Worm (Caenorhabditis elegans) whole organism, young adult: ENCODE data around the gene his-17.

ENCODE experiments used
- B0035.1 ChIP-seq: sonication (generic microtip); optimal IDR thresholded peaks from 2 replicates; lab custom pipeline; 2016; ENCODE audit warnings: missing genetic modification characterization, mild to moderate bottlenecking, missing compliant biosample characterization, missing genotype, missing genetic modification reagents
- B0336.3 ChIP-seq: fragments of 200-800 bp; sonication (Bioruptor generic); IDR thresholded peaks from 2 replicates; pipeline ENCODE4 v1.3.6; 2022; ENCODE audit warnings: missing genetic modification characterization, missing compliant biosample characterization
- C17E4.6 ChIP-seq: fragments of 200-800 bp; sonication (Bioruptor generic); IDR thresholded peaks from 2 replicates; pipeline ENCODE4 v1.3.6; 2022; ENCODE audit warnings: missing genetic modification reagents, missing genetic modification characterization, missing compliant biosample characterization
- F22D6.2 ChIP-seq: sonication (generic microtip); optimal IDR thresholded peaks from 2 replicates; lab custom pipeline; 2016; ENCODE audit warnings: mild to moderate bottlenecking, missing genetic modification characterization, missing compliant biosample characterization
- F23B12.7 ChIP-seq: sonication (generic microtip); optimal IDR thresholded peaks from 2 replicates; lab custom pipeline; 2017; ENCODE audit warnings: missing genetic modification characterization, mild to moderate bottlenecking, missing compliant biosample characterization, antibody characterized with exemption, moderate library complexity; ENCODE audit not compliant: insufficient read depth
- F33H1.4 ChIP-seq: fragments of 200-800 bp; sonication (Bioruptor generic); IDR thresholded peaks from 2 replicates; pipeline ENCODE4 v1.3.6; 2022; ENCODE audit warnings: missing genetic modification reagents, missing genetic modification characterization, missing compliant biosample characterization
- F37B4.10 ChIP-seq: fragments of 200-800 bp; sonication (Bioruptor generic); IDR thresholded peaks from 2 replicates; pipeline ENCODE4 v1.3.6; 2022; ENCODE audit warnings: missing genetic modification characterization, missing compliant biosample characterization
- K12H6.12 ChIP-seq: fragments of 200-800 bp; sonication (Bioruptor generic); optimal IDR thresholded peaks from 2 replicates; lab custom pipeline; 2018; ENCODE audit warnings: mild to moderate bottlenecking, missing genetic modification characterization, missing compliant biosample characterization
- Y53F4B.3 ChIP-seq: fragments of 200-800 bp; sonication (Bioruptor generic); IDR thresholded peaks from 2 replicates; pipeline ENCODE4 v1.3.6; 2022; ENCODE audit warnings: missing genetic modification reagents, missing genetic modification characterization, missing compliant biosample characterization
- Y53G8AR.9 ChIP-seq: fragments of 200-800 bp; sonication (Bioruptor generic); conservative IDR thresholded peaks from 2 replicates; pipeline ENCODE4 v1.3.6; 2022; ENCODE audit warnings: missing genetic modification reagents, missing genetic modification characterization, missing compliant biosample characterization
- Y56A3A.18 ChIP-seq: fragments of 200-800 bp; sonication (Bioruptor generic); IDR thresholded peaks from 2 replicates; pipeline ENCODE4 v1.3.6; 2022; ENCODE audit warnings: missing genetic modification reagents, missing genetic modification characterization, missing compliant biosample characterization
- Y79H2A.3 ChIP-seq: fragments of 200-800 bp; sonication (Bioruptor generic); conservative IDR thresholded peaks from 2 replicates; pipeline ENCODE4 v1.3.6; 2022; ENCODE audit warnings: missing genetic modification reagents, missing genetic modification characterization, missing compliant biosample characterization
- ZK185.1 ChIP-seq: sonication (generic microtip); optimal IDR thresholded peaks from 2 replicates; lab custom pipeline; 2016; ENCODE audit warnings: mild to moderate bottlenecking, missing genetic modification characterization, missing compliant biosample characterization; ENCODE audit not compliant: poor library complexity, severe bottlenecking
- ama-1 ChIP-seq, 3 experiments: fragments of 150-350 bp in 1 of 3; sonication (generic microtip) in 2 of 3; optimal IDR thresholded peaks; 2 replicates each; lab custom pipeline; 2014 to 2018; ENCODE audit warnings: missing biosample characterization in 2 of 3, missing genetic modification characterization in 2 of 3, missing genetic modification reagents in 2 of 3
- aptf-2 ChIP-seq: fragments of 200-800 bp; sonication (Bioruptor generic); conservative IDR thresholded peaks from 2 replicates; pipeline ENCODE4 v1.3.6; 2022; ENCODE audit warnings: missing genetic modification reagents, missing genetic modification characterization, missing compliant biosample characterization
- aptf-3 ChIP-seq: fragments of 200-800 bp; sonication (Bioruptor generic); IDR thresholded peaks from 2 replicates; pipeline ENCODE4 v1.3.6; 2022; ENCODE audit warnings: missing genetic modification characterization, missing compliant biosample characterization
- cebp-1 ChIP-seq, 2 experiments: fragments of 200-800 bp in 1 of 2; sonication (Bioruptor generic) in 1 of 2; sonication (generic microtip) in 1 of 2; IDR thresholded peaks in 1 of 2; optimal IDR thresholded peaks in 1 of 2; 2 replicates each; pipeline versions ENCODE4 v1.3.6 to Lab custom; 2017 to 2022; ENCODE audit warnings: missing compliant biosample characterization in 2 of 2, missing genetic modification characterization in 2 of 2, mild to moderate bottlenecking in 1 of 2, missing genetic modification reagents in 1 of 2, moderate library complexity in 1 of 2
- ceh-100 ChIP-seq: fragments of 200-800 bp; sonication (Bioruptor generic); IDR thresholded peaks from 2 replicates; pipeline ENCODE4 v1.3.6; 2022; ENCODE audit warnings: missing genetic modification reagents, missing genetic modification characterization, missing compliant biosample characterization
- ceh-40 ChIP-seq: fragments of 200-800 bp; sonication (Bioruptor generic); IDR thresholded peaks from 2 replicates; pipeline ENCODE4 v1.3.6; 2022; ENCODE audit warnings: missing genetic modification characterization, missing compliant biosample characterization
- ceh-58 ChIP-seq: fragments of 200-800 bp; sonication (Bioruptor generic); IDR thresholded peaks from 2 replicates; pipeline ENCODE4 v1.3.6; 2022; ENCODE audit warnings: missing genetic modification characterization, missing compliant biosample characterization
- chd-7 ChIP-seq: sonication (generic microtip); optimal IDR thresholded peaks from 2 replicates; lab custom pipeline; 2016; ENCODE audit warnings: mild to moderate bottlenecking, missing genetic modification characterization, moderate library complexity, missing compliant biosample characterization
- dpl-1 ChIP-seq: fragments of 150-350 bp; optimal IDR thresholded peaks from 2 replicates; lab custom pipeline; 2014; ENCODE audit warnings: missing biosample characterization, missing genetic modification reagents, missing genetic modification characterization
- efl-1 ChIP-seq: fragments of 150-350 bp; optimal IDR thresholded peaks from 2 replicates; lab custom pipeline; 2014; ENCODE audit warnings: missing biosample characterization, missing genetic modification reagents, missing genetic modification characterization
- egrh-3 ChIP-seq: fragments of 200-800 bp; sonication (Bioruptor generic); IDR thresholded peaks from 2 replicates; pipeline ENCODE4 v1.3.6; 2022; ENCODE audit warnings: missing genetic modification reagents, missing genetic modification characterization, missing compliant biosample characterization
- ekl-4 ChIP-seq: fragments of 200-800 bp; sonication (Bioruptor generic); IDR thresholded peaks from 2 replicates; pipeline ENCODE4 v1.3.6; 2022; ENCODE audit warnings: missing genetic modification reagents, missing genetic modification characterization, missing compliant biosample characterization
- fkh-3 ChIP-seq: sonication (generic microtip); optimal IDR thresholded peaks from 2 replicates; lab custom pipeline; 2016; ENCODE audit warnings: mild to moderate bottlenecking, missing genetic modification characterization, missing compliant biosample characterization
- gei-17 ChIP-seq: fragments of 200-800 bp; sonication (Bioruptor generic); optimal IDR thresholded peaks from 2 replicates; lab custom pipeline; 2018; ENCODE audit warnings: mild to moderate bottlenecking, missing genetic modification characterization, missing compliant biosample characterization
- hlh-26 ChIP-seq: fragments of 200-800 bp; sonication (Bioruptor generic); conservative IDR thresholded peaks from 2 replicates; pipeline ENCODE4 v1.3.6; 2022; ENCODE audit warnings: missing genetic modification reagents, missing genetic modification characterization, missing compliant biosample characterization
- let-607 ChIP-seq, 2 experiments: fragments of 200-800 bp in 1 of 2; sonication (Bioruptor generic) in 1 of 2; sonication (generic microtip) in 1 of 2; optimal IDR thresholded peaks; 2 replicates each; lab custom pipeline; 2016 to 2018; ENCODE audit warnings: mild to moderate bottlenecking in 2 of 2, missing compliant biosample characterization in 2 of 2, missing genetic modification characterization in 2 of 2, moderate library complexity in 2 of 2, missing genotype in 1 of 2
- lin-26 ChIP-seq: fragments of 200-800 bp; sonication (Bioruptor generic); IDR thresholded peaks from 2 replicates; pipeline ENCODE4 v1.3.6; 2022; ENCODE audit warnings: missing genetic modification reagents, missing genetic modification characterization, missing compliant biosample characterization
- lin-40 ChIP-seq: sonication (generic microtip); optimal IDR thresholded peaks from 2 replicates; lab custom pipeline; 2016; ENCODE audit warnings: missing genetic modification characterization, mild to moderate bottlenecking, missing compliant biosample characterization, missing genotype, missing genetic modification reagents
- lir-1 ChIP-seq: fragments of 200-800 bp; sonication (Bioruptor generic); conservative IDR thresholded peaks from 2 replicates; pipeline ENCODE4 v1.3.6; 2022; ENCODE audit warnings: missing genetic modification reagents, missing genetic modification characterization, missing compliant biosample characterization
- lsy-27 ChIP-seq: sonication (generic microtip); optimal IDR thresholded peaks from 2 replicates; lab custom pipeline; 2017; ENCODE audit warnings: missing genetic modification characterization, mild to moderate bottlenecking, missing compliant biosample characterization, antibody characterized with exemption, missing genotype, borderline replicate concordance; ENCODE audit not compliant: insufficient read depth
- madf-10 ChIP-seq: sonication (generic microtip); optimal IDR thresholded peaks from 2 replicates; lab custom pipeline; 2016; ENCODE audit warnings: mild to moderate bottlenecking, missing genetic modification characterization, missing compliant biosample characterization
- nfya-1 ChIP-seq: sonication (generic microtip); optimal IDR thresholded peaks from 2 replicates; lab custom pipeline; 2017; ENCODE audit warnings: antibody characterized with exemption, missing compliant biosample characterization, missing genetic modification characterization, borderline replicate concordance; ENCODE audit not compliant: insufficient read depth
- nfyb-1 ChIP-seq: fragments of 200-800 bp; sonication (Bioruptor generic); IDR thresholded peaks from 2 replicates; pipeline ENCODE4 v1.3.6; 2022; ENCODE audit warnings: missing genetic modification reagents, missing genetic modification characterization, missing compliant biosample characterization
- nhr-179 ChIP-seq: sonication (generic microtip); optimal IDR thresholded peaks from 2 replicates; lab custom pipeline; 2016; ENCODE audit warnings: mild to moderate bottlenecking, missing genetic modification characterization, missing compliant biosample characterization
- nhr-90 ChIP-seq: sonication (generic microtip); optimal IDR thresholded peaks from 2 replicates; lab custom pipeline; 2016; ENCODE audit warnings: missing genotype, mild to moderate bottlenecking, missing genetic modification characterization, missing compliant biosample characterization
- rec-8 ChIP-seq, 2 experiments: sonication (generic microtip); optimal IDR thresholded peaks; 2 replicates each; lab custom pipeline; 2016; ENCODE audit warnings: mild to moderate bottlenecking in 2 of 2, missing genetic modification characterization in 2 of 2, missing genetic modification reagents in 2 of 2, missing genotype in 2 of 2, missing biosample characterization in 1 of 2, missing compliant biosample characterization in 1 of 2, moderate library complexity in 1 of 2
- repo-1 ChIP-seq: sonication (generic microtip); optimal IDR thresholded peaks from 2 replicates; lab custom pipeline; 2017; ENCODE audit warnings: mild to moderate bottlenecking, missing genetic modification characterization, missing compliant biosample characterization
- tlf-1 ChIP-seq: fragments of 200-800 bp; sonication (Bioruptor generic); optimal IDR thresholded peaks from 2 replicates; lab custom pipeline; 2018; ENCODE audit warnings: mild to moderate bottlenecking, missing genetic modification characterization, missing compliant biosample characterization
- zfh-2 ChIP-seq: fragments of 200-800 bp; sonication (Bioruptor generic); conservative IDR thresholded peaks from 2 replicates; pipeline ENCODE4 v1.3.6; 2022; ENCODE audit warnings: missing genetic modification reagents, missing genetic modification characterization, missing compliant biosample characterization
- ztf-26 ChIP-seq: sonication (generic microtip); optimal IDR thresholded peaks from 2 replicates; lab custom pipeline; 2017; ENCODE audit warnings: missing genetic modification characterization, missing compliant biosample characterization
- ztf-28 ChIP-seq: fragments of 200-800 bp; sonication (Bioruptor generic); IDR thresholded peaks from 2 replicates; pipeline ENCODE4 v1.3.6; 2022; ENCODE audit warnings: missing genetic modification reagents, missing genetic modification characterization, missing compliant biosample characterization

his-17 gene

DNA sequence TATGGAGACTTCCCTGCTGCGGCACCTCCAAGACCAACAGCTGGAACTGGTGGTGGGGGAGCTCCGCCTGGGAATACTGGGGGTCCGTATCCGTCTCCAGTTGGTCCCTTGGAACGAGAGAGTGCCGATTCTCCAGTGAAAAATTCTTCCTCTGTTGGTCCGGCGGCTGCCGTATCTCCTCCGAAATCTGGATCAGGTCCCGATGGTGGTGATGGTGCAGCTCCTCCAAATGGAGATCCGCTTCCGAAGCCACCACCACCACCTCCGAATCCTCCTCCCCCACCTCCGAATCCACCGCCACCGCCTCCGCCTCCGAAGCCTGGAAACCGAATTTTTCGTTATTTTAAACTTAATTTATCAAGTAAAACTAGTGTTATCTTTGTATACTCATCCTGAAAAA is 42.6 kb upstream of the his-17 start:
- TF ChIP-seq F37B4.10 (GFP tag; lab: Robert Waterston, UW) (no peak), ceh-100 (GFP tag; lab: Robert Waterston, UW) (no peak), Y79H2A.3 (GFP tag; lab: Robert Waterston, UW) (no peak), zfh-2 (GFP tag; lab: Robert Waterston, UW) (peak; percentile 88), hlh-26 (GFP tag; lab: Robert Waterston, UW) (no peak), egrh-3 (peak; percentile 83), Y56A3A.18 (no peak), efl-1 (GFP tag; lab: Kevin White, UChicago) (no peak), B0035.1 (tag; lab: Kevin White, UChicago) (no peak)

DNA sequence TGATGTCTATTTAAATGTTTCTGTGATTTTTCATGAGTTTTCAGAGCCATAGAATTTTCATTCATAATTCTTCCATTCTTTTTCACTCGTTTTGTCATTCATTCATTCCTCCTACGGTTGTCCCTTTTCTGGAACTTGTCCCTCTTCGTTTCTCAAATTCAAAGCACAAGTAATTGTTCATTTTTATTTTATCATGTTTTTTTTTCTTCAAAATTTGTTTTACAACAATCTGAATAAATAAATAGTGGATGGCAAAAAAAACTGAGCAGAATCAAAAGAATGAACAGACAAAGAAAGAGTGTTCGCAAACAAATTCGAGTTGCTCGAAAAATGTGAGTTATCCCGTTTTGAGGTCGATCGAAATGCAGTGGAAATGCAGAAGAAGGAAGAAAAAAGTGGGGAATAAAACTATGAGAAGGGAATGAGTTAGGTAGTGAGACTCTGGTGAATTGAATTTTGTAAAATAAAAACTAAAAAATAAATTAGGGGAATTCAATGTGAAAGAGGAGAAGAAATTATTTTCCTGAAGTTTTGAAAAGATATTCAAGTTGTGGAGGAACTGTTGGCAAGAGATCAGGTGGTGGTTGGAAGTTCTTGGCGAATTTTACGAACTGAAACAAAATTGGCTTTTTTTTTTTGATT is 41.8 kb upstream of the his-17 start:
- TF ChIP-seq gei-17 (GFP tag; lab: Kevin White, UChicago) (peak; percentile 59), Y53G8AR.9 (GFP tag; lab: Robert Waterston, UW) (peak; percentile 67; the same call in 1 of the 2 replicates), cebp-1 (GFP tag; IDR thresholded peaks at IDR 0.05; lab: Robert Waterston, UW) (no peak), cebp-1 (tag; optimal IDR thresholded peaks at IDR 0.05; lab: Kevin White, UChicago) (peak; percentile 43), nhr-90 (tag; lab: Kevin White, UChicago) (no peak), K12H6.12 (no peak), F22D6.2 (tag; lab: Kevin White, UChicago) (peak; percentile 5), ceh-40 (GFP tag; lab: Robert Waterston, UW) (0 out of 2 replicates have a peak, but pooled peaks have one; percentile 5), ZK185.1 (peak; percentile 4), let-607 (tag; optimal IDR thresholded peaks at IDR 0.05; lab: Kevin White, UChicago) (peak in 1 of 2 experiments; percentile 36), Y79H2A.3 (GFP tag; lab: Robert Waterston, UW) (no peak), ceh-100 (GFP tag; lab: Robert Waterston, UW) (no peak), lin-40 (peak; percentile 3), nfya-1 (no peak), F23B12.7 (tag; lab: Kevin White, UChicago) (no peak), lsy-27 (tag; lab: Kevin White, UChicago) (no peak), nhr-179 (no peak), ztf-26 (tag; lab: Kevin White, UChicago) (peak; percentile 70), rec-8 (tag; optimal IDR thresholded peaks at IDR 0.05; lab: Kevin White, UChicago) (no peak), madf-10 (tag; lab: Kevin White, UChicago) (no peak), nfyb-1 (GFP tag; lab: Robert Waterston, UW) (peak; percentile 44; the same call in 1 of the 2 replicates), Y53F4B.3 (GFP tag; lab: Robert Waterston, UW) (no peak), ama-1 (optimal IDR thresholded peaks at IDR 0.05; lab: Kevin White, UChicago) (peak; percentile 93), ama-1 (GFP tag; optimal IDR thresholded peaks at IDR 0.05; lab: Kevin White, UChicago) (no peak), ceh-58 (no peak), dpl-1 (GFP tag; lab: Kevin White, UChicago) (no peak), B0336.3 (GFP tag; lab: Robert Waterston, UW) (peak; percentile 18; the same call in 1 of the 2 replicates), aptf-2 (no peak), repo-1 (peak; percentile 67), ztf-28 (no peak), F33H1.4 (GFP tag; lab: Robert Waterston, UW) (no peak), lir-1 (GFP tag; lab: Robert Waterston, UW) (no peak), ekl-4 (GFP tag; lab: Robert Waterston, UW) (0 out of 2 replicates have a peak, but pooled peaks have one; percentile 27), C17E4.6 (GFP tag; lab: Robert Waterston, UW) (no peak), tlf-1 (GFP tag; lab: Kevin White, UChicago) (peak; percentile 51), aptf-3 (GFP tag; lab: Robert Waterston, UW) (no peak), chd-7 (tag; lab: Kevin White, UChicago) (peak; percentile 48), lin-26 (no peak), fkh-3 (no peak)
